Fruit fly (Drosophila melanogaster) whole organism, embryonic: ENCODE data around the gene pes.
A peak's percentile ranks its signal among the peaks of the same experiment; 100 is the strongest.

Experiments used
- Blimp-1 ChIP-seq: fragments of 200-800 bp; sonication (Bioruptor generic); optimal IDR thresholded peaks from 3 replicates; lab custom pipeline; 2018; ENCODE audit warnings: missing biosample characterization, missing genetic modification characterization, mild to moderate bottlenecking, moderate library complexity, missing genetic modification reagents
- CG10366 ChIP-seq: fragments of 200-800 bp; sonication (Bioruptor generic); IDR thresholded peaks from 2 replicates; pipeline ENCODE4 v1.3.6; 2022; ENCODE audit warnings: missing biosample characterization, missing genetic modification characterization
- CG11695 ChIP-seq: fragments of 200-800 bp; sonication (Bioruptor generic); IDR thresholded peaks from 3 replicates; pipeline ENCODE4 v1.3.6; 2022; ENCODE audit warnings: missing biosample characterization, missing genetic modification characterization
- CG13296 ChIP-seq: fragments of 200-800 bp; sonication (Bioruptor generic); optimal IDR thresholded peaks from 3 replicates; lab custom pipeline; 2018; ENCODE audit warnings: missing biosample characterization, mild to moderate bottlenecking, missing genetic modification characterization
- CG14710 ChIP-seq: fragments of 200-800 bp; sonication (Bioruptor generic); optimal IDR thresholded peaks from 3 replicates; lab custom pipeline; 2019; ENCODE audit warnings: missing biosample characterization, mild to moderate bottlenecking, missing genetic modification characterization, moderate library complexity
- CG14860 ChIP-seq: fragments of 200-800 bp; sonication (Bioruptor generic); IDR thresholded peaks from 3 replicates; pipeline ENCODE4 v1.3.6; 2022; ENCODE audit warnings: missing biosample characterization, missing genetic modification characterization; ENCODE audit not compliant: partially characterized antibody
- CG17328 ChIP-seq: fragments of 200-800 bp; sonication (Bioruptor generic); IDR thresholded peaks from 2 replicates; pipeline ENCODE4 v1.3.6; 2022; ENCODE audit warnings: missing biosample characterization, missing genetic modification characterization
- CG30020 ChIP-seq: fragments of 200-800 bp; optimal IDR thresholded peaks from 2 replicates; lab custom pipeline; 2019; ENCODE audit warnings: missing biosample characterization, mild to moderate bottlenecking, missing genetic modification characterization, moderate library complexity
- CG3065 ChIP-seq: fragments of 200-800 bp; sonication (Bioruptor generic); optimal IDR thresholded peaks from 2 replicates; lab custom pipeline; 2016; ENCODE audit warnings: missing biosample characterization, missing genetic modification characterization
- CG31224 ChIP-seq: fragments of 200-800 bp; sonication (Bioruptor generic); IDR thresholded peaks from 2 replicates; pipeline ENCODE4 v1.3.6; 2022; ENCODE audit warnings: missing biosample characterization, missing genetic modification characterization
- CG3995 ChIP-seq: fragments of 200-800 bp; sonication (Bioruptor generic); optimal IDR thresholded peaks from 3 replicates; lab custom pipeline; 2016; ENCODE audit warnings: missing biosample characterization, missing genetic modification characterization
- CG4424 ChIP-seq: fragments of 200-800 bp; sonication (Bioruptor generic); optimal IDR thresholded peaks from 3 replicates; lab custom pipeline; 2016; ENCODE audit warnings: missing biosample characterization, missing genetic modification characterization
- CG4730 ChIP-seq: fragments of 200-800 bp; sonication (Bioruptor generic); IDR thresholded peaks from 2 replicates; pipeline ENCODE4 v1.3.6; 2022; ENCODE audit warnings: missing biosample characterization, missing genetic modification characterization
- CG6175 ChIP-seq: fragments of 200-800 bp; sonication (Bioruptor generic); IDR thresholded peaks from 3 replicates; pipeline ENCODE4 v1.3.6; 2022; ENCODE audit warnings: missing biosample characterization, missing genetic modification characterization
- CG6272 ChIP-seq: fragments of 200-800 bp; sonication (Bioruptor generic); IDR thresholded peaks from 2 replicates; pipeline ENCODE4 v1.3.6; 2022; ENCODE audit warnings: missing biosample characterization, missing genetic modification characterization
- CG6765 ChIP-seq: fragments of 200-800 bp; sonication (Bioruptor generic); optimal IDR thresholded peaks from 3 replicates; lab custom pipeline; 2017; ENCODE audit warnings: missing biosample characterization, mild to moderate bottlenecking, missing genetic modification characterization
- CG6813 ChIP-seq: fragments of 200-800 bp; sonication (Bioruptor generic); optimal IDR thresholded peaks from 2 replicates; lab custom pipeline; 2017; ENCODE audit warnings: missing biosample characterization, missing genetic modification characterization, mild to moderate bottlenecking, moderate library complexity, missing genetic modification reagents
- CG7357 ChIP-seq: fragments of 200-800 bp; sonication (Bioruptor generic); IDR thresholded peaks from 3 replicates; pipeline ENCODE4 v1.3.6; 2022; ENCODE audit warnings: missing biosample characterization, missing genetic modification characterization
- CG7987 ChIP-seq: fragments of 200-800 bp; sonication (Bioruptor generic); optimal IDR thresholded peaks from 2 replicates; lab custom pipeline; 2018; ENCODE audit warnings: missing biosample characterization, mild to moderate bottlenecking, missing genetic modification characterization, moderate library complexity
- CG8944 ChIP-seq: fragments of 200-800 bp; sonication (Bioruptor generic); optimal IDR thresholded peaks from 3 replicates; lab custom pipeline; 2016; ENCODE audit warnings: missing biosample characterization, missing genetic modification characterization
- CrebB ChIP-seq: fragments of 200-800 bp; sonication (Bioruptor generic); optimal IDR thresholded peaks from 3 replicates; lab custom pipeline; 2018; ENCODE audit warnings: missing biosample characterization, mild to moderate bottlenecking, missing genetic modification characterization
- Dref ChIP-seq: fragments of 200-800 bp; sonication (Bioruptor generic); IDR thresholded peaks from 2 replicates; pipeline ENCODE4 v1.3.6; 2022; ENCODE audit warnings: missing biosample characterization, missing genetic modification characterization
- Ets97D ChIP-seq: fragments of 200-800 bp; sonication (Bioruptor generic); optimal IDR thresholded peaks from 3 replicates; lab custom pipeline; 2016; ENCODE audit warnings: missing biosample characterization, missing genetic modification characterization
- HHEX ChIP-seq: fragments of 200-800 bp; sonication (Bioruptor generic); optimal IDR thresholded peaks from 3 replicates; lab custom pipeline; 2017; ENCODE audit warnings: missing biosample characterization, mild to moderate bottlenecking, missing genetic modification characterization, missing genetic modification reagents
- Lim3 ChIP-seq: fragments of 200-800 bp; sonication (Bioruptor generic); IDR thresholded peaks from 2 replicates; pipeline ENCODE4 v1.3.6; 2022; ENCODE audit warnings: missing biosample characterization, missing genetic modification characterization
- Spps ChIP-seq: fragments of 200-800 bp; sonication (Bioruptor generic); optimal IDR thresholded peaks from 2 replicates; lab custom pipeline; 2018; ENCODE audit warnings: missing biosample characterization, mild to moderate bottlenecking, missing genetic modification characterization
- al ChIP-seq: fragments of 200-800 bp; sonication (Bioruptor generic); IDR thresholded peaks from 2 replicates; pipeline ENCODE4 v1.3.6; 2022; ENCODE audit warnings: missing biosample characterization, missing genetic modification characterization
- ap ChIP-seq: fragments of 200-800 bp; sonication (Bioruptor generic); IDR thresholded peaks from 2 replicates; pipeline ENCODE4 v1.3.6; 2022; ENCODE audit warnings: missing biosample characterization, missing genetic modification characterization
- bcd ChIP-seq: fragments of 200-800 bp; sonication (Bioruptor generic); optimal IDR thresholded peaks from 2 replicates; lab custom pipeline; 2017; ENCODE audit warnings: missing biosample characterization, mild to moderate bottlenecking, missing genetic modification characterization
- br ChIP-seq: fragments of >200 bp; optimal IDR thresholded peaks from 2 replicates; lab custom pipeline; 2017
- chn ChIP-seq: fragments of 200-800 bp; sonication (Bioruptor generic); optimal IDR thresholded peaks from 2 replicates; lab custom pipeline; 2016; ENCODE audit warnings: missing biosample characterization, missing genetic modification characterization
- crc ChIP-seq: fragments of 200-800 bp; sonication (Bioruptor generic); optimal IDR thresholded peaks from 2 replicates; lab custom pipeline; 2016; ENCODE audit warnings: missing biosample characterization, missing genetic modification characterization
- croc ChIP-seq: fragments of 200-800 bp; sonication (Bioruptor generic); conservative IDR thresholded peaks from 3 replicates; pipeline ENCODE4 v1.3.6; 2022; ENCODE audit warnings: missing biosample characterization, missing genetic modification characterization
- gsb ChIP-seq: fragments of 200-800 bp; sonication (Bioruptor generic); IDR thresholded peaks from 2 replicates; pipeline ENCODE4 v1.3.6; 2022; ENCODE audit warnings: missing biosample characterization, missing genetic modification characterization
- hbn ChIP-seq: fragments of 200-800 bp; sonication (Bioruptor generic); IDR thresholded peaks from 2 replicates; pipeline ENCODE4 v1.3.6; 2022; ENCODE audit warnings: missing biosample characterization, missing genetic modification characterization; ENCODE audit not compliant: partially characterized antibody
- ind ChIP-seq: fragments of 200-800 bp; sonication (Bioruptor generic); optimal IDR thresholded peaks from 3 replicates; lab custom pipeline; 2016; ENCODE audit warnings: missing biosample characterization, missing genetic modification characterization
- insv ChIP-seq, 2 experiments: fragments of 200-800 bp; sonication (Bioruptor generic); optimal IDR thresholded peaks; 3 replicates each; lab custom pipeline; 2016 to 2018; ENCODE audit warnings: missing biosample characterization in 2 of 2, missing genetic modification characterization in 2 of 2
- jigr1 ChIP-seq: fragments of 200-800 bp; sonication (Bioruptor generic); IDR thresholded peaks from 3 replicates; pipeline ENCODE4 v1.3.6; 2022; ENCODE audit warnings: missing biosample characterization, missing genetic modification characterization
- kay ChIP-seq: fragments of 200-800 bp; sonication (Bioruptor generic); optimal IDR thresholded peaks from 2 replicates; lab custom pipeline; 2016; ENCODE audit warnings: missing biosample characterization, missing genetic modification characterization
- lbe ChIP-seq: fragments of 200-800 bp; sonication (Bioruptor generic); optimal IDR thresholded peaks from 2 replicates; lab custom pipeline; 2016; ENCODE audit warnings: missing biosample characterization, mild to moderate bottlenecking, missing genetic modification characterization
- maf-S ChIP-seq: fragments of 200-800 bp; sonication (Bioruptor generic); optimal IDR thresholded peaks from 2 replicates; lab custom pipeline; 2016; ENCODE audit warnings: missing biosample characterization, missing genetic modification characterization
- oc ChIP-seq: fragments of 200-800 bp; sonication (Bioruptor generic); optimal IDR thresholded peaks from 2 replicates; lab custom pipeline; 2018; ENCODE audit warnings: missing biosample characterization, mild to moderate bottlenecking, missing genetic modification characterization, moderate library complexity
- pho ChIP-seq: fragments of 200-800 bp; sonication (Bioruptor generic); optimal IDR thresholded peaks from 2 replicates; lab custom pipeline; 2016; ENCODE audit warnings: missing biosample characterization, missing genetic modification characterization
- pita ChIP-seq: fragments of 200-800 bp; sonication (Bioruptor generic); optimal IDR thresholded peaks from 2 replicates; lab custom pipeline; 2017; ENCODE audit warnings: missing biosample characterization, mild to moderate bottlenecking, missing genetic modification characterization
- pum ChIP-seq: fragments of 200-800 bp; sonication (Bioruptor generic); optimal IDR thresholded peaks from 2 replicates; lab custom pipeline; 2016; ENCODE audit warnings: missing biosample characterization, missing genetic modification characterization
- row ChIP-seq: fragments of 200-800 bp; sonication (Bioruptor generic); IDR thresholded peaks from 3 replicates; pipeline ENCODE4 v1.3.6; 2022; ENCODE audit warnings: missing biosample characterization, missing genetic modification characterization
- stwl ChIP-seq: fragments of 200-800 bp; sonication (Bioruptor generic); optimal IDR thresholded peaks from 3 replicates; lab custom pipeline; 2018; ENCODE audit warnings: missing biosample characterization, mild to moderate bottlenecking, missing genetic modification characterization, moderate library complexity
- sug ChIP-seq: fragments of 200-800 bp; optimal IDR thresholded peaks from 2 replicates; lab custom pipeline; 2019; ENCODE audit warnings: missing biosample characterization, mild to moderate bottlenecking, missing genetic modification characterization, moderate library complexity
- tio ChIP-seq: fragments of 200-800 bp; sonication (Bioruptor generic); optimal IDR thresholded peaks from 2 replicates; lab custom pipeline; 2017; ENCODE audit warnings: missing biosample characterization, missing genetic modification characterization, inconsistent platforms
- tna ChIP-seq: fragments of 200-800 bp; sonication (Bioruptor generic); IDR thresholded peaks from 2 replicates; pipeline ENCODE4 v1.3.6; 2022; ENCODE audit warnings: missing biosample characterization, missing genetic modification characterization; ENCODE audit not compliant: partially characterized antibody
- vvl ChIP-seq: fragments of 200-800 bp; sonication (Bioruptor generic); IDR thresholded peaks from 2 replicates; pipeline ENCODE4 v1.3.6; 2022; ENCODE audit warnings: missing biosample characterization, missing genetic modification characterization
- wek ChIP-seq: fragments of 200-800 bp; sonication (Bioruptor generic); optimal IDR thresholded peaks from 3 replicates; lab custom pipeline; 2018; ENCODE audit warnings: missing biosample characterization, mild to moderate bottlenecking, missing genetic modification characterization, moderate library complexity

The pes gene

dm6 chr2L:8034734-8035133 lies 40.8 kb upstream of the pes start (continued):
- TF ChIP-seq ind (peak; percentile 51), CG11695 (peak; percentile 83), al (0 out of 2 replicates have a peak, but pooled peaks have one; percentile 23), CG6813 (GFP tag; lab: Kevin White, UChicago) (no peak), CG6272 (GFP tag; lab: Robert Waterston, UW) (no peak), lbe (no peak), crc (no peak), Lim3 (GFP tag; lab: Robert Waterston, UW) (no peak), CG31224 (GFP tag; lab: Robert Waterston, UW) (no peak), CG4730 (0 out of 2 replicates have a peak, but pooled peaks have one; percentile 7), CG14860 (GFP tag; lab: Robert Waterston, UW) (no peak), CrebB (tag; lab: Kevin White, UChicago) (peak; percentile 40), tio (GFP tag; lab: Kevin White, UChicago) (peak; percentile 29), CG7987 (peak; percentile 6), oc (tag; lab: Kevin White, UChicago) (no peak), CG14710 (tag; lab: Kevin White, UChicago) (peak; percentile 36), CG10366 (peak; percentile 53; the same call in 1 of the 2 replicates), Ets97D (no peak), br (lab: Kevin White, UChicago) (no peak), pho (GFP tag; lab: Kevin White, UChicago) (peak; percentile 41), CG7357 (peak; percentile 44; the same call in 1 of the 3 replicates), CG17328 (peak; percentile 61), hbn (GFP tag; lab: Robert Waterston, UW) (no peak), jigr1 (GFP tag; lab: Robert Waterston, UW) (no peak), tna (GFP tag; lab: Robert Waterston, UW) (no peak), pita (GFP tag; lab: Kevin White, UChicago) (no peak), wek (GFP tag; lab: Kevin White, UChicago) (peak; percentile 29), stwl (tag; lab: Kevin White, UChicago) (no peak), CG3995 (GFP tag; lab: Kevin White, UChicago) (no peak), insv (GFP tag; optimal IDR thresholded peaks at IDR 0.05; lab: Kevin White, UChicago) (no peak), chn (peak; percentile 37), CG3065 (GFP tag; lab: Kevin White, UChicago) (no peak), kay (GFP tag; lab: Kevin White, UChicago) (no peak), Blimp-1 (GFP tag; lab: Kevin White, UChicago) (peak; percentile 63), CG13296 (GFP tag; lab: Kevin White, UChicago) (peak; percentile 53), maf-S (GFP tag; lab: Kevin White, UChicago) (peak; percentile 5), bcd (GFP tag; lab: Kevin White, UChicago) (peak; percentile 32), croc (GFP tag; lab: Robert Waterston, UW) (0 out of 3 replicates have a peak, but pooled peaks have one; percentile 13), CG8944 (no peak), CG6765 (GFP tag; lab: Kevin White, UChicago) (peak; percentile 31), pum (peak; percentile 32), Spps (tag; lab: Kevin White, UChicago) (no peak), HHEX (peak; percentile 54), gsb (GFP tag; lab: Robert Waterston, UW) (no peak), vvl (GFP tag; lab: Robert Waterston, UW) (peak; percentile 73), CG30020 (tag; lab: Kevin White, UChicago) (no peak), sug (tag; lab: Kevin White, UChicago) (peak; percentile 18), ap (GFP tag; lab: Robert Waterston, UW) (peak; percentile 54; the same call in 1 of the 2 replicates), row (GFP tag; lab: Robert Waterston, UW) (peak; percentile 85), CG6175 (GFP tag; lab: Robert Waterston, UW) (no peak), CG4424 (GFP tag; lab: Kevin White, UChicago) (peak; percentile 12), Dref (no peak)
